Worm (Caenorhabditis elegans) whole organism, L4/young adult: Measurements from ENCODE around the gene H01G02.4.

Experiments used
- W03F9.2 ChIP-seq: fragments of 150-350 bp; optimal IDR thresholded peaks from 2 replicates; lab custom pipeline; 2014; ENCODE audit warnings: missing biosample characterization, missing genetic modification characterization
- dao-5 ChIP-seq: sonication (generic microtip); optimal IDR thresholded peaks from 2 replicates; lab custom pipeline; 2016; ENCODE audit warnings: missing genotype, missing genetic modification characterization, moderate library complexity, missing compliant biosample characterization
- him-1 ChIP-seq: sonication (generic microtip); optimal IDR thresholded peaks from 2 replicates; lab custom pipeline; 2016; ENCODE audit warnings: missing genotype, missing genetic modification reagents, missing genetic modification characterization, missing compliant biosample characterization

- TF ChIP-seq W03F9.2 (tag; lab: Kevin White, UChicago) (no peak), dao-5 (tag; lab: Kevin White, UChicago) (no peak), him-1 (tag; lab: Kevin White, UChicago) (no peak)
Measured at ce11 chrIV:11801078-11801477, 1.9 kb downstream of the H01G02.4 start, which contains the start of gene dyf-18.
